Worm (Caenorhabditis elegans) whole organism, young adult: Measurements from ENCODE around the gene F47F2.3.

ENCODE experiments used
- B0035.1 ChIP-seq: sonication (generic microtip); optimal IDR thresholded peaks from 2 replicates; lab custom pipeline; 2016; ENCODE audit warnings: missing genetic modification characterization, mild to moderate bottlenecking, missing compliant biosample characterization, missing genotype, missing genetic modification reagents
- B0261.1 ChIP-seq: sonication (generic microtip); optimal IDR thresholded peaks from 2 replicates; lab custom pipeline; 2016; ENCODE audit warnings: mild to moderate bottlenecking, missing genetic modification characterization, moderate library complexity, missing compliant biosample characterization
- B0336.3 ChIP-seq: fragments of 200-800 bp; sonication (Bioruptor generic); IDR thresholded peaks from 2 replicates; pipeline ENCODE4 v1.3.6; 2022; ENCODE audit warnings: missing genetic modification characterization, missing compliant biosample characterization
- D2030.7 ChIP-seq: fragments of 200-800 bp; sonication (Bioruptor generic); IDR thresholded peaks from 2 replicates; pipeline ENCODE4 v1.3.6; 2022; ENCODE audit warnings: missing genetic modification reagents, missing genetic modification characterization, missing compliant biosample characterization
- F10E7.11 ChIP-seq: sonication (generic microtip); optimal IDR thresholded peaks from 2 replicates; lab custom pipeline; 2017; ENCODE audit warnings: mild to moderate bottlenecking, missing genetic modification characterization, moderate library complexity, missing compliant biosample characterization
- F23B12.7 ChIP-seq: sonication (generic microtip); optimal IDR thresholded peaks from 2 replicates; lab custom pipeline; 2017; ENCODE audit warnings: missing genetic modification characterization, mild to moderate bottlenecking, missing compliant biosample characterization, antibody characterized with exemption, moderate library complexity; ENCODE audit not compliant: insufficient read depth
- F39B2.1 ChIP-seq: fragments of 200-800 bp; sonication (Bioruptor generic); IDR thresholded peaks from 2 replicates; pipeline ENCODE4 v1.3.6; 2022; ENCODE audit warnings: missing genetic modification reagents, missing genetic modification characterization, missing compliant biosample characterization
- F52B5.7 ChIP-seq: sonication (generic microtip); optimal IDR thresholded peaks from 2 replicates; lab custom pipeline; 2016; ENCODE audit warnings: mild to moderate bottlenecking, missing genetic modification characterization, missing compliant biosample characterization
- F57A8.1 ChIP-seq: fragments of 200-800 bp; sonication (Bioruptor generic); optimal IDR thresholded peaks from 2 replicates; lab custom pipeline; 2018; ENCODE audit warnings: mild to moderate bottlenecking, missing genetic modification characterization, moderate library complexity, missing compliant biosample characterization
- F57C9.4 ChIP-seq: sonication (generic microtip); optimal IDR thresholded peaks from 2 replicates; lab custom pipeline; 2017; ENCODE audit warnings: mild to moderate bottlenecking, missing genetic modification characterization, missing compliant biosample characterization
- T07F8.4 ChIP-seq: sonication (generic microtip); optimal IDR thresholded peaks from 2 replicates; lab custom pipeline; 2016; ENCODE audit warnings: mild to moderate bottlenecking, missing genetic modification characterization, moderate library complexity, missing compliant biosample characterization
- Y53F4B.3 ChIP-seq: fragments of 200-800 bp; sonication (Bioruptor generic); IDR thresholded peaks from 2 replicates; pipeline ENCODE4 v1.3.6; 2022; ENCODE audit warnings: missing genetic modification reagents, missing genetic modification characterization, missing compliant biosample characterization
- ama-1 ChIP-seq, 3 experiments: fragments of 150-350 bp in 1 of 3; sonication (generic microtip) in 2 of 3; optimal IDR thresholded peaks; 2 replicates each; lab custom pipeline; 2014 to 2018; ENCODE audit warnings: missing biosample characterization in 2 of 3, missing genetic modification characterization in 2 of 3, missing genetic modification reagents in 2 of 3
- attf-3 ChIP-seq: fragments of 200-800 bp; sonication (Bioruptor generic); conservative IDR thresholded peaks from 2 replicates; pipeline ENCODE4 v1.3.6; 2022; ENCODE audit warnings: missing genetic modification reagents, missing genetic modification characterization, missing compliant biosample characterization
- attf-6 ChIP-seq: fragments of 200-800 bp; sonication (Bioruptor generic); IDR thresholded peaks from 2 replicates; pipeline ENCODE4 v1.3.6; 2022; ENCODE audit warnings: missing genetic modification reagents, missing genetic modification characterization, missing compliant biosample characterization
- bed-2 ChIP-seq: fragments of 200-800 bp; sonication (Bioruptor generic); IDR thresholded peaks from 2 replicates; pipeline ENCODE4 v1.3.6; 2022; ENCODE audit warnings: missing genetic modification reagents, missing genetic modification characterization, missing compliant biosample characterization
- cebp-1 ChIP-seq, 2 experiments: fragments of 200-800 bp in 1 of 2; sonication (Bioruptor generic) in 1 of 2; sonication (generic microtip) in 1 of 2; IDR thresholded peaks in 1 of 2; optimal IDR thresholded peaks in 1 of 2; 2 replicates each; pipeline versions ENCODE4 v1.3.6 to Lab custom; 2017 to 2022; ENCODE audit warnings: missing compliant biosample characterization in 2 of 2, missing genetic modification characterization in 2 of 2, mild to moderate bottlenecking in 1 of 2, missing genetic modification reagents in 1 of 2, moderate library complexity in 1 of 2
- ceh-27 ChIP-seq: fragments of 200-800 bp; sonication (Bioruptor generic); optimal IDR thresholded peaks from 2 replicates; lab custom pipeline; 2018; ENCODE audit warnings: mild to moderate bottlenecking, missing genetic modification characterization, moderate library complexity, missing compliant biosample characterization
- die-1 ChIP-seq: sonication (generic microtip); optimal IDR thresholded peaks from 2 replicates; lab custom pipeline; 2016; ENCODE audit warnings: missing genotype, mild to moderate bottlenecking, missing genetic modification characterization, missing compliant biosample characterization
- dox-1 ChIP-seq: fragments of 200-800 bp; sonication (Bioruptor generic); IDR thresholded peaks from 2 replicates; pipeline ENCODE4 v1.3.6; 2022; ENCODE audit warnings: missing genetic modification reagents, missing genetic modification characterization, missing compliant biosample characterization
- dpl-1 ChIP-seq: fragments of 150-350 bp; optimal IDR thresholded peaks from 2 replicates; lab custom pipeline; 2014; ENCODE audit warnings: missing biosample characterization, missing genetic modification reagents, missing genetic modification characterization
- fkh-3 ChIP-seq: sonication (generic microtip); optimal IDR thresholded peaks from 2 replicates; lab custom pipeline; 2016; ENCODE audit warnings: mild to moderate bottlenecking, missing genetic modification characterization, missing compliant biosample characterization
- him-1 ChIP-seq: sonication (generic microtip); optimal IDR thresholded peaks from 2 replicates; lab custom pipeline; 2016; ENCODE audit warnings: missing genotype, missing genetic modification reagents, missing genetic modification characterization, missing compliant biosample characterization
- hsf-1 ChIP-seq: fragments of 200-800 bp; sonication (Bioruptor generic); IDR thresholded peaks from 2 replicates; pipeline ENCODE4 v1.3.6; 2022; ENCODE audit warnings: missing genetic modification reagents, missing genetic modification characterization, missing compliant biosample characterization
- let-607 ChIP-seq, 2 experiments: fragments of 200-800 bp in 1 of 2; sonication (Bioruptor generic) in 1 of 2; sonication (generic microtip) in 1 of 2; optimal IDR thresholded peaks; 2 replicates each; lab custom pipeline; 2016 to 2018; ENCODE audit warnings: mild to moderate bottlenecking in 2 of 2, missing compliant biosample characterization in 2 of 2, missing genetic modification characterization in 2 of 2, moderate library complexity in 2 of 2, missing genotype in 1 of 2
- lin-26 ChIP-seq: fragments of 200-800 bp; sonication (Bioruptor generic); IDR thresholded peaks from 2 replicates; pipeline ENCODE4 v1.3.6; 2022; ENCODE audit warnings: missing genetic modification reagents, missing genetic modification characterization, missing compliant biosample characterization
- lir-1 ChIP-seq: fragments of 200-800 bp; sonication (Bioruptor generic); conservative IDR thresholded peaks from 2 replicates; pipeline ENCODE4 v1.3.6; 2022; ENCODE audit warnings: missing genetic modification reagents, missing genetic modification characterization, missing compliant biosample characterization
- madf-6 ChIP-seq: fragments of 200-800 bp; sonication (Bioruptor generic); IDR thresholded peaks from 2 replicates; pipeline ENCODE4 v1.3.6; 2022; ENCODE audit warnings: missing genetic modification reagents, missing genetic modification characterization, missing compliant biosample characterization
- mxl-1 ChIP-seq: sonication (generic microtip); optimal IDR thresholded peaks from 2 replicates; lab custom pipeline; 2016; ENCODE audit warnings: missing genetic modification characterization, missing compliant biosample characterization
- nfya-2 ChIP-seq: fragments of 200-800 bp; sonication (Bioruptor generic); IDR thresholded peaks from 2 replicates; pipeline ENCODE4 v1.3.6; 2022; ENCODE audit warnings: missing genetic modification reagents, missing genetic modification characterization, missing compliant biosample characterization
- pbrm-1 ChIP-seq: fragments of 200-800 bp; sonication (Bioruptor generic); IDR thresholded peaks from 2 replicates; pipeline ENCODE4 v1.3.6; 2022; ENCODE audit warnings: missing genetic modification reagents, missing genetic modification characterization, missing compliant biosample characterization
- pha-4 ChIP-seq: fragments of 150-350 bp; sonication (generic microtip); optimal IDR thresholded peaks from 2 replicates; lab custom pipeline; 2014; ENCODE audit warnings: missing biosample characterization, missing genetic modification reagents, missing genetic modification characterization
- rpc-1 ChIP-seq, 2 experiments: fragments of 150-350 bp in 1 of 2; sonication (generic microtip) in 1 of 2; optimal IDR thresholded peaks; 2 replicates each; lab custom pipeline; 2014 to 2018; ENCODE audit warnings: missing biosample characterization in 1 of 2, missing genetic modification characterization in 1 of 2, missing genetic modification reagents in 1 of 2, missing genotype in 1 of 2
- snpc-3.4 ChIP-seq: sonication (generic microtip); optimal IDR thresholded peaks from 2 replicates; lab custom pipeline; 2017; ENCODE audit warnings: missing genetic modification characterization, mild to moderate bottlenecking, missing compliant biosample characterization, antibody characterized with exemption, moderate library complexity, missing genotype, missing genetic modification reagents
- tbp1 ChIP-seq: fragments of 200-800 bp; sonication (Bioruptor generic); optimal IDR thresholded peaks from 2 replicates; lab custom pipeline; 2018; ENCODE audit warnings: mild to moderate bottlenecking, missing genetic modification characterization, missing compliant biosample characterization
- unc-130 ChIP-seq: sonication (generic microtip); optimal IDR thresholded peaks from 2 replicates; lab custom pipeline; 2016; ENCODE audit warnings: missing genetic modification reagents, missing genetic modification characterization, missing compliant biosample characterization
- unc-62 ChIP-seq: fragments of 150-350 bp; optimal IDR thresholded peaks from 2 replicates; lab custom pipeline; 2014; ENCODE audit warnings: missing biosample characterization, missing genetic modification reagents, missing genetic modification characterization
- ztf-25 ChIP-seq: fragments of 200-800 bp; sonication (Bioruptor generic); IDR thresholded peaks from 2 replicates; pipeline ENCODE4 v1.3.6; 2022; ENCODE audit warnings: missing genetic modification reagents, missing genetic modification characterization, missing compliant biosample characterization
- ztf-26 ChIP-seq: sonication (generic microtip); optimal IDR thresholded peaks from 2 replicates; lab custom pipeline; 2017; ENCODE audit warnings: missing genetic modification characterization, missing compliant biosample characterization

The F47F2.3 gene

DNA sequence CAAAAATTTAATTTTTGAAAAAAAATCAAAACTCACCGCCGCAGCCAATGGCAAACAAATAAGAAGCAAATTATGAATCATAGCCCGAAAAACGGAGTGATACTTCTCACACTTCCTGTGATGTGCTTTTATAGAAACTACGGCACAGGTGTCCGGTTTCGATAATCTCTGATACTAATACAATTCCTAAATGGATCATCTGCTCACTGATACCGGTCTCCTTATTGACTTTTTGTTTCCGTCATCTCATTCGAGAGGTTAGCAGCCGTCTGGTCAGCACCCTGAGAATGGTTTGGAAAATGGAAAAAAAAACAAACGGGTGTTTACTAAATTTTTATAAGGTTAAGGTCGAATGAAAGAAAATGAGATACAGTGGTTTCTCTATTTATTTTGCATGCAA, 20.3 kb upstream of the F47F2.3 start, which contains the start of gene idpp-9:
Gene idpp-9, minus strand, starts transcription at position 101 of the 400 bp plus-strand sequence.
- TF ChIP-seq pha-4 (tag; lab: Kevin White, UChicago) (no peak), nfya-2 (no peak), rpc-1 (optimal IDR thresholded peaks at IDR 0.05; lab: Kevin White, UChicago) (no peak), rpc-1 (tag; optimal IDR thresholded peaks at IDR 0.05; lab: Kevin White, UChicago) (no peak), let-607 (tag; optimal IDR thresholded peaks at IDR 0.05; lab: Kevin White, UChicago) (no peak), dpl-1 (GFP tag; lab: Kevin White, UChicago) (no peak), B0336.3 (GFP tag; lab: Robert Waterston, UW) (no peak), Y53F4B.3 (GFP tag; lab: Robert Waterston, UW) (no peak), F10E7.11 (tag; lab: Kevin White, UChicago) (no peak), lin-26 (GFP tag; lab: Robert Waterston, UW) (no peak), tbp1 (GFP tag; lab: Kevin White, UChicago) (no peak), lir-1 (GFP tag; lab: Robert Waterston, UW) (no peak), pbrm-1 (GFP tag; lab: Robert Waterston, UW) (no peak), F23B12.7 (no peak), T07F8.4 (tag; lab: Kevin White, UChicago) (no peak)
- TF ChIP-seq, all 124 proteins: peak for 0

ce11 chrX:3914273-3914672, 18.8 kb upstream of the F47F2.3 start:
- TF ChIP-seq ama-1 (optimal IDR thresholded peaks at IDR 0.05; lab: Kevin White, UChicago) (no peak), ama-1 (GFP tag; optimal IDR thresholded peaks at IDR 0.05; lab: Kevin White, UChicago) (no peak), die-1 (peak; percentile 16), D2030.7 (GFP tag; lab: Robert Waterston, UW) (0 out of 2 replicates have a peak, but pooled peaks have one; percentile 29), him-1 (peak; percentile 40), ztf-25 (GFP tag; lab: Robert Waterston, UW) (no peak), F10E7.11 (tag; lab: Kevin White, UChicago) (no peak), fkh-3 (tag; lab: Kevin White, UChicago) (no peak), madf-6 (0 out of 2 replicates have a peak, but pooled peaks have one; percentile 28), ceh-27 (GFP tag; lab: Kevin White, UChicago) (peak; percentile 26), tbp1 (GFP tag; lab: Kevin White, UChicago) (peak; percentile 74), snpc-3.4 (tag; lab: Kevin White, UChicago) (no peak), rpc-1 (optimal IDR thresholded peaks at IDR 0.05; lab: Kevin White, UChicago) (peak; percentile 50), rpc-1 (tag; optimal IDR thresholded peaks at IDR 0.05; lab: Kevin White, UChicago) (peak; percentile 78), cebp-1 (GFP tag; IDR thresholded peaks at IDR 0.05; lab: Robert Waterston, UW) (no peak), cebp-1 (tag; optimal IDR thresholded peaks at IDR 0.05; lab: Kevin White, UChicago) (no peak), attf-3 (GFP tag; lab: Robert Waterston, UW) (no peak), dox-1 (GFP tag; lab: Robert Waterston, UW) (no peak), B0261.1 (tag; lab: Kevin White, UChicago) (peak; percentile 51), F52B5.7 (peak; percentile 14), mxl-1 (tag; lab: Kevin White, UChicago) (no peak), attf-6 (GFP tag; lab: Robert Waterston, UW) (no peak), unc-130 (GFP tag; lab: Kevin White, UChicago) (no peak)

ce11 chrX:3911280-3911679, 15.8 kb upstream of the F47F2.3 start, which contains the start of gene T22B2.5:
TSS of gene T22B2.5 (minus strand) at chrX:3911380.
- TF ChIP-seq ztf-26 (tag; lab: Kevin White, UChicago) (no peak), B0035.1 (no peak), F57C9.4 (tag; lab: Kevin White, UChicago) (no peak), unc-62 (GFP tag; lab: Kevin White, UChicago) (no peak), hsf-1 (GFP tag; lab: Robert Waterston, UW) (no peak), F39B2.1 (GFP tag; lab: Robert Waterston, UW) (no peak), fkh-3 (tag; lab: Kevin White, UChicago) (no peak), bed-2 (no peak), F57A8.1 (GFP tag; lab: Kevin White, UChicago) (no peak)
